Fruit fly (Drosophila melanogaster): Measurements from ENCODE around the gene Fam92.

Fam92 gene

DNA sequence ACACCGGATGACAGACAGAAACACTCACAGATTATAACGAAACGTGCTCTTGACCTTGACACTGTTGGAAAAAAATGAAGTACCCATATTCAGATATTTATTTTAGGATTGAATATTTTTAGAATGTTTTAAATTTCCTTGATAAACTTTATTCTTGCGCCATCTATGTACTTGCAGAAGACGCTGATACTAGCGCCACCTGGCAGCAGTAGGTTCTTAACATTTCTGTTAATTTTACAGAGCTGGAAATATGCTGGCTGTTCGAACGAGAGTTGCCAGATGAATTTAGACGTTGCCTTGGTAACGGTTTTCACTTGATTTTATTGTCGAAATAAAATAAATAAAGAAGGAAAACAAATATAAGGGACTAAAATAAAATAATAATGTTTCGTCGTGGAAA lies at the start of gene Fam92 (continued):
- TF ChIP-seq topi (GFP tag; optimal IDR thresholded peaks at IDR 0.05) (peak; percentile 48), CG15336 (GFP tag; IDR thresholded peaks at IDR 0.05) (no peak), CG7368 (GFP tag; optimal IDR thresholded peaks at IDR 0.05) (peak; percentile 13), esn (GFP tag; optimal IDR thresholded peaks at IDR 0.05) (peak; percentile 71), CG6792 (GFP tag; optimal IDR thresholded peaks at IDR 0.05) (peak; percentile 9), Eip78C (GFP tag) (peak; percentile 78), CG4318 (GFP tag; optimal IDR thresholded peaks at IDR 0.05) (no peak)

DNA sequence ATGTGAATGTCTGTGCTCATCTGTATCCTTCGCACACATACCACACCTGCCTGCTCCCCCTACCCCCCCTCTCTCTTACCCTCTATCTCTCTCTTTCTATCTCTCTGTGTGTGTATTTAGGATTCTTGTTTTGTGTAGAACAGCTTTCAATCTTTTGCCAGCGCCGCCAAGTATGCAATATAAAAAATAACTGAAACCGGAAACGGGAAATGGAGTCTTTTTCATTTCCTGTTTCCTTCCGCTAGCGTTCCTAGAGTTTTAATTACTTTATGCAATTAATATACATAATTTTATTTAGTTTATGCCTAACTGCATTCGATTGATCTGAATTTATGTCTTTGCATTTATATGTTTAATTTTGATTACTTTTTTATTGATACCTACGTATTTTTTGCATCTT lies 32.3 kb upstream of the Fam92 start:
- TF ChIP-seq spab (GFP tag; optimal IDR thresholded peaks at IDR 0.05): no peak
- peak; percentile 1 for TF ChIP-seq CG9139 (GFP tag; optimal IDR thresholded peaks at IDR 0.05)
- no peak for TF ChIP-seq Smox (GFP tag; optimal IDR thresholded peaks at IDR 0.05)
- no peak for TF ChIP-seq CG10669 (GFP tag; optimal IDR thresholded peaks at IDR 0.05)
- TF ChIP-seq Eip78C (GFP tag): peak; percentile 72
- no peak for TF ChIP-seq CG8119 (GFP tag; IDR thresholded peaks at IDR 0.05)
- no peak for TF ChIP-seq Eip93F (GFP tag; optimal IDR thresholded peaks at IDR 0.05)

DNA sequence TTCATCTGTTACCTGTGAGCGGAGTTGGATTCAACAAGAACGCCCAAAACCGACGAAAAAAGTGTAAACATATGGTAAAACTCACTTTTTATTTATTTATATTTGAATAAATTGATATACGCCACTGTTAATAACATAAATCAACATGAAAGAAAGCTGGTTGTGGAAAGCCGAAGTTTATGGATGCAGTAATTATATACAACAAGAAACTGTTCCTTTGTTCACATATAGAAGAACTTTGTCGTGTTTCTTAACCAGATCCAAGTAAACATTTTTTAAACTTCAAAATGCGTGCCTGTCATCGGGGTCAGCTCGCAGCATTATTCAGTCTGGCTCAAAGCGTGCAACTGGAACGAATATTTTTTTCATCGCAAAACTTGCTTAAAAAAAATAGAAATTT lies 26.7 kb upstream of the Fam92 start, which contains the start of gene Pkd2:
Pkd2 (plus strand) TSS at position 301 of the 400 bp plus-strand sequence.
- no peak for TF ChIP-seq CG8319 (GFP tag; optimal IDR thresholded peaks at IDR 0.05)
- no peak for TF ChIP-seq Sox15 (GFP tag; optimal IDR thresholded peaks at IDR 0.05)
- no peak for TF ChIP-seq ss (GFP tag; optimal IDR thresholded peaks at IDR 0.05)

DNA sequence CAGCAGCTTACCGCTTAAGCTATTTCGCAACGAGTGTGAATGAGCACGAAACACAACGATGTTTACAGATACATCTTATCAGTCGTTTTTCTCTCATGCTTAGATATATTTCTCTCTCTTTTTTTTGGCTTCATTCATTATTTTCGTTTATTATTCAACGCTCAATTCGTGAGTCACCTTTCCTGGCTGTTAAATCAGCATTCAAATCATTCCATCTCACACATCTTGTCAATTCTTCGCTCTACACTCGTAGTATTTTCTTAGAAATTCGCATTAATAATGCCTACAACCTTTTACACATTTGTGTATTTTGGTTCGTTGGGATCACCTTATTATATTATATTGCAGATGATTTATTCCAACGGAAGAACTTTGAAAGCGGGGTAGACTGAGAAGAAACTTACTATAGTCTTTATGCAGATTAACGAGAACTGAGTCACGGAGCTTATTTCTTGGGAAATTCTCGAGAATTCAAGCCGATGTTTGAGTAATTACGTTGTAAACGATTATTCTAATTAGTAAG lies 20.1 kb upstream of the Fam92 start:
- TF ChIP-seq CG16779 (tag; optimal IDR thresholded peaks at IDR 0.05): no peak
- TF ChIP-seq Eip78C (GFP tag): no peak
- TF ChIP-seq fkh (GFP tag; optimal IDR thresholded peaks at IDR 0.05): peak; percentile 28

DNA sequence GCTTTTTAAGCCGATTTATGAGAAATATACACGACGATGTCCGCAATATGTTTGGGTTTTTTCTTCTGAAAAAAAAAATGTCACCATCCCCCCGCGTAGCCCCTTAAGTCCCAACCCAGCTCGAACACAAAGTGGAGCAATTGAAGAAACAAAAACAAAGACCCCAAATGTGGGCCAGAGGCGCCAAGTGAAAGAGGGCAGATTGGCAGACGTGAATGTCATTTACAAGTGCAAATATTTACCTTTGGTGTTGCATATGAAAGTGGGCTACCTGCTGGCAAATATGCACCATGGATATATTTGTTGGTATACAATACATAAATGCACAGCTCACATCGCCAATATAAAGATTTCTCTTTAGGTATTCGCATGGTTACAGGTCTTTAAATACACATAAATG lies 14.0 kb upstream of the Fam92 start:
- TF ChIP-seq CG6163 (GFP tag; IDR thresholded peaks at IDR 0.05): 0 out of 3 replicates have a peak, but pooled peaks have one; percentile 17
- TF ChIP-seq Eip78C (GFP tag): peak; percentile 51
- no peak for TF ChIP-seq CG1621 (tag; optimal IDR thresholded peaks at IDR 0.05)
- peak; percentile 29 for TF ChIP-seq svp (GFP tag)

DNA sequence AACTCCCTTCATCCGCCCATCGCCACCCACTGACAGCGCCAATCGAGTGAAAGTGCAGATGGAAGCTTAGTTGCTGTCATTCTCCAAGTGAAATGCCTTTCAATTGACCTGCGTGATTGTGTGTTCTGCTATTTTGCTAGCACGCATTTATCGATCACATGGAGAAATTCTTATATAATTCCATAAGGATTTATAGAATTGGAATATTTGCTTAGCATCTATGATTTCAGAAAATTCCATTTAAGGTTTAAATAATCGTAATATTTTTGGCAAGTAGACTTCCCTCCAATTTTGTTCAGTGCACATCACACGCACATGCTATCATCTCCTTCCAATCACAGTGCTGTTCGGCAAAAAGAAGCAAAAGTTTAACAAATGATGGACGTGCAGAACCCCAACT lies 10.8 kb upstream of the Fam92 start:
- TF ChIP-seq ss (GFP tag; optimal IDR thresholded peaks at IDR 0.05) (no peak), Eip75B (GFP tag; optimal IDR thresholded peaks at IDR 0.05) (no peak), svp (GFP tag) (peak; percentile 53), salr (GFP tag; optimal IDR thresholded peaks at IDR 0.05) (no peak), CG8119 (GFP tag; IDR thresholded peaks at IDR 0.05) (0 out of 3 replicates have a peak, but pooled peaks have one; percentile 34), esn (GFP tag; optimal IDR thresholded peaks at IDR 0.05) (peak; percentile 7), CG32006 (GFP tag; optimal IDR thresholded peaks at IDR 0.05) (peak; percentile 39), eg (GFP tag; IDR thresholded peaks at IDR 0.05) (peak; percentile 43; the same call in 1 of the 3 replicates), CG10669 (GFP tag; optimal IDR thresholded peaks at IDR 0.05) (peak; percentile 13), dsx (GFP tag; optimal IDR thresholded peaks at IDR 0.05; ENCODE audit: poor library complexity, severe bottlenecking) (no peak), Hr4 (GFP tag; optimal IDR thresholded peaks at IDR 0.05) (peak; percentile 32), CG1621 (tag; optimal IDR thresholded peaks at IDR 0.05) (no peak), CG10631 (GFP tag; optimal IDR thresholded peaks at IDR 0.05) (peak; percentile 11), Eip78C (GFP tag) (peak; percentile 46), Ets96B (tag; optimal IDR thresholded peaks at IDR 0.05) (peak; percentile 16), CG15336 (GFP tag; IDR thresholded peaks at IDR 0.05) (peak; percentile 44; the same call in 1 of the 2 replicates), CG31627 (GFP tag; optimal IDR thresholded peaks at IDR 0.05) (no peak)
